Fruit fly (Drosophila melanogaster) whole organism, embryonic: ENCODE measurements around the gene CG42591.
A peak's percentile ranks its signal among the peaks of the same experiment; 100 is the strongest.

Source experiments
- Antp ChIP-seq: fragments of 200-800 bp; sonication (Bioruptor generic); optimal IDR thresholded peaks from 3 replicates; lab custom pipeline; 2016; ENCODE audit warnings: missing biosample characterization, missing genetic modification characterization
- Atf-2 ChIP-seq: fragments of 200-800 bp; sonication (Bioruptor generic); optimal IDR thresholded peaks from 2 replicates; lab custom pipeline; 2016; ENCODE audit warnings: missing biosample characterization, missing genetic modification characterization
- Atf6 ChIP-seq: fragments of 200-800 bp; sonication (Bioruptor generic); IDR thresholded peaks from 2 replicates; pipeline ENCODE4 v1.3.6; 2022; ENCODE audit warnings: missing biosample characterization, missing genetic modification characterization
- BtbVII ChIP-seq: fragments of 200-800 bp; sonication (Bioruptor generic); optimal IDR thresholded peaks from 3 replicates; lab custom pipeline; 2017; ENCODE audit warnings: missing biosample characterization, mild to moderate bottlenecking, missing genetic modification characterization
- CG11504 ChIP-seq: fragments of 200-800 bp; sonication (Bioruptor generic); optimal IDR thresholded peaks from 3 replicates; lab custom pipeline; 2019; ENCODE audit warnings: missing biosample characterization, mild to moderate bottlenecking, missing genetic modification characterization, moderate library complexity
- CG11560 ChIP-seq: fragments of 200-800 bp; sonication (Bioruptor generic); IDR thresholded peaks from 3 replicates; pipeline ENCODE4 v1.3.6; 2022; ENCODE audit warnings: missing biosample characterization, missing genetic modification characterization
- CG13424 ChIP-seq: fragments of 200-800 bp; sonication (Bioruptor generic); optimal IDR thresholded peaks from 2 replicates; lab custom pipeline; 2019; ENCODE audit warnings: missing biosample characterization, mild to moderate bottlenecking, missing genetic modification characterization, moderate library complexity
- CG14050 ChIP-seq: fragments of 200-800 bp; sonication (Bioruptor generic); IDR thresholded peaks from 3 replicates; pipeline ENCODE4 v1.3.6; 2022; ENCODE audit warnings: missing biosample characterization, missing genetic modification characterization
- CG15601 ChIP-seq: fragments of 200-800 bp; sonication (Bioruptor generic); optimal IDR thresholded peaks from 3 replicates; lab custom pipeline; 2019; ENCODE audit warnings: missing biosample characterization, mild to moderate bottlenecking, missing genetic modification characterization, moderate library complexity
- CG16779 ChIP-seq: fragments of 200-800 bp; sonication (Bioruptor generic); IDR thresholded peaks from 2 replicates; pipeline ENCODE4 v1.3.6; 2022; ENCODE audit warnings: missing biosample characterization, missing genetic modification characterization
- CG17612 ChIP-seq: fragments of 200-800 bp; sonication (Bioruptor generic); IDR thresholded peaks from 2 replicates; pipeline ENCODE4 v1.3.6; 2022; ENCODE audit warnings: missing biosample characterization, missing genetic modification characterization
- CG30020 ChIP-seq: fragments of 200-800 bp; optimal IDR thresholded peaks from 2 replicates; lab custom pipeline; 2019; ENCODE audit warnings: missing biosample characterization, mild to moderate bottlenecking, missing genetic modification characterization, moderate library complexity
- CG32772 ChIP-seq: fragments of 200-800 bp; sonication (Bioruptor generic); IDR thresholded peaks from 2 replicates; pipeline ENCODE4 v1.3.6; 2022; ENCODE audit warnings: missing biosample characterization, missing genetic modification characterization
- CG4282 ChIP-seq: fragments of 200-800 bp; sonication (Bioruptor generic); optimal IDR thresholded peaks from 2 replicates; lab custom pipeline; 2016; ENCODE audit warnings: missing biosample characterization, missing genetic modification characterization
- CG4328 ChIP-seq: fragments of 200-800 bp; sonication (Bioruptor generic); optimal IDR thresholded peaks from 3 replicates; lab custom pipeline; 2017; ENCODE audit warnings: missing biosample characterization, missing genetic modification reagents, missing genetic modification characterization
- CG4730 ChIP-seq: fragments of 200-800 bp; sonication (Bioruptor generic); IDR thresholded peaks from 2 replicates; pipeline ENCODE4 v1.3.6; 2022; ENCODE audit warnings: missing biosample characterization, missing genetic modification characterization
- CG4820 ChIP-seq: fragments of 200-800 bp; sonication (Bioruptor generic); optimal IDR thresholded peaks from 3 replicates; lab custom pipeline; 2016; ENCODE audit warnings: missing biosample characterization, missing genetic modification characterization
- CG6175 ChIP-seq: fragments of 200-800 bp; sonication (Bioruptor generic); IDR thresholded peaks from 3 replicates; pipeline ENCODE4 v1.3.6; 2022; ENCODE audit warnings: missing biosample characterization, missing genetic modification characterization
- CG6254 ChIP-seq: fragments of 200-800 bp; sonication (Bioruptor generic); optimal IDR thresholded peaks from 3 replicates; lab custom pipeline; 2017; ENCODE audit warnings: mild to moderate bottlenecking, missing biosample characterization, missing genetic modification reagents, missing genetic modification characterization
- CG6683 ChIP-seq: fragments of 200-800 bp; sonication (Bioruptor generic); optimal IDR thresholded peaks from 2 replicates; lab custom pipeline; 2017; ENCODE audit warnings: missing biosample characterization, mild to moderate bottlenecking, missing genetic modification characterization, missing genetic modification reagents
- CG7745 ChIP-seq: fragments of 200-800 bp; sonication (Bioruptor generic); optimal IDR thresholded peaks from 2 replicates; lab custom pipeline; 2018; ENCODE audit warnings: missing biosample characterization, mild to moderate bottlenecking, missing genetic modification characterization, moderate library complexity
- CG7839 ChIP-seq: fragments of 200-800 bp; sonication (Bioruptor generic); optimal IDR thresholded peaks from 3 replicates; lab custom pipeline; 2018; ENCODE audit warnings: missing biosample characterization, mild to moderate bottlenecking, missing genetic modification characterization, moderate library complexity
- CG8290 ChIP-seq, 3 experiments: fragments of 200-800 bp; sonication (Bioruptor generic); optimal IDR thresholded peaks; 2 replicates each; lab custom pipeline; 2016 to 2019; ENCODE audit warnings: missing biosample characterization in 3 of 3, missing genetic modification characterization in 3 of 3, mild to moderate bottlenecking in 2 of 3, moderate library complexity in 1 of 3
- CG8478 ChIP-seq: fragments of >200 bp; optimal IDR thresholded peaks from 2 replicates; lab custom pipeline; 2018
- CG9876 ChIP-seq: fragments of 200-800 bp; sonication (Bioruptor generic); optimal IDR thresholded peaks from 2 replicates; lab custom pipeline; 2016; ENCODE audit warnings: missing biosample characterization, missing genetic modification characterization
- Dfd ChIP-seq, 2 experiments: fragments of >200 bp; optimal IDR thresholded peaks; 2 replicates each; lab custom pipeline; 2017; ENCODE audit warnings: missing biosample characterization in 2 of 2, missing genetic modification characterization in 2 of 2
- Dip2 ChIP-seq: fragments of 200-800 bp; sonication (Bioruptor generic); IDR thresholded peaks from 2 replicates; pipeline ENCODE4 v1.3.6; 2022; ENCODE audit warnings: missing biosample characterization, missing genetic modification characterization
- Dll ChIP-seq: fragments of 200-800 bp; sonication (Bioruptor generic); IDR thresholded peaks from 4 replicates; pipeline ENCODE4 v1.3.6; 2022; ENCODE audit warnings: missing biosample characterization, missing genetic modification characterization; ENCODE audit not compliant: partially characterized antibody
- E2f2 ChIP-seq: fragments of 200-800 bp; sonication (Bioruptor generic); IDR thresholded peaks from 2 replicates; pipeline ENCODE4 v1.3.6; 2022; ENCODE audit warnings: missing biosample characterization, missing genetic modification characterization
- Ets97D ChIP-seq: fragments of 200-800 bp; sonication (Bioruptor generic); optimal IDR thresholded peaks from 3 replicates; lab custom pipeline; 2016; ENCODE audit warnings: missing biosample characterization, missing genetic modification characterization
- Fer3 ChIP-seq: fragments of 200-800 bp; sonication (Bioruptor generic); optimal IDR thresholded peaks from 2 replicates; lab custom pipeline; 2018; ENCODE audit warnings: missing biosample characterization, mild to moderate bottlenecking, missing genetic modification characterization, moderate library complexity
- Hr39 ChIP-seq: fragments of >200 bp; optimal IDR thresholded peaks from 2 replicates; lab custom pipeline; 2017
- Med ChIP-seq: fragments of 200-800 bp; sonication (Bioruptor generic); peaks from one replicate; lab custom pipeline; 2016; ENCODE audit warnings: missing biosample characterization, missing genetic modification characterization, mild to moderate bottlenecking, inconsistent platforms, moderate library complexity
- NC2β ChIP-seq: fragments of 200-800 bp; sonication (Bioruptor generic); optimal IDR thresholded peaks from 2 replicates; lab custom pipeline; 2016; ENCODE audit warnings: missing biosample characterization, missing genetic modification characterization
- Nf-YC ChIP-seq: fragments of 200-800 bp; optimal IDR thresholded peaks from 3 replicates; lab custom pipeline; 2019; ENCODE audit warnings: missing biosample characterization, mild to moderate bottlenecking, missing genetic modification characterization, moderate library complexity
- Xbp1 ChIP-seq: fragments of 200-800 bp; sonication (Bioruptor generic); optimal IDR thresholded peaks from 3 replicates; lab custom pipeline; 2016; ENCODE audit warnings: missing biosample characterization, mild to moderate bottlenecking, missing genetic modification characterization
- abd-A ChIP-seq: fragments of 200-800 bp; sonication (Bioruptor generic); optimal IDR thresholded peaks from 3 replicates; lab custom pipeline; 2019; ENCODE audit warnings: missing biosample characterization, mild to moderate bottlenecking, missing genetic modification characterization, moderate library complexity
- ara ChIP-seq: fragments of 200-800 bp; sonication (Bioruptor generic); IDR thresholded peaks from 2 replicates; pipeline ENCODE4 v1.3.6; 2022; ENCODE audit warnings: missing biosample characterization, missing genetic modification characterization
- br ChIP-seq: fragments of >200 bp; optimal IDR thresholded peaks from 2 replicates; lab custom pipeline; 2017
- bsh ChIP-seq, 2 experiments: fragments of 200-800 bp; sonication (Bioruptor generic); optimal IDR thresholded peaks; 2 replicates each; lab custom pipeline; 2017 to 2018; ENCODE audit warnings: mild to moderate bottlenecking in 2 of 2, missing biosample characterization in 2 of 2, missing genetic modification characterization in 2 of 2, moderate library complexity in 1 of 2
- btn ChIP-seq: fragments of 200-800 bp; sonication (Bioruptor generic); optimal IDR thresholded peaks from 2 replicates; lab custom pipeline; 2016; ENCODE audit warnings: missing biosample characterization, missing genetic modification characterization
- chinmo ChIP-seq: fragments of 200-800 bp; sonication (Bioruptor generic); IDR thresholded peaks from 4 replicates; pipeline ENCODE4 v1.3.6; 2022; ENCODE audit warnings: missing biosample characterization, missing genetic modification characterization; ENCODE audit not compliant: partially characterized antibody
- emc ChIP-seq: fragments of 200-800 bp; sonication (Bioruptor generic); optimal IDR thresholded peaks from 2 replicates; lab custom pipeline; 2016; ENCODE audit warnings: missing biosample characterization, missing genetic modification characterization
- eve ChIP-seq, 2 experiments: fragments of >200 bp; optimal IDR thresholded peaks; 2 replicates each; lab custom pipeline; 2017; ENCODE audit warnings: missing biosample characterization in 2 of 2, missing genetic modification characterization in 2 of 2
- kah ChIP-seq: fragments of 200-800 bp; sonication (Bioruptor generic); optimal IDR thresholded peaks from 2 replicates; lab custom pipeline; 2018; ENCODE audit warnings: missing biosample characterization, mild to moderate bottlenecking, missing genetic modification characterization
- mam ChIP-seq: fragments of 200-800 bp; sonication (Bioruptor generic); optimal IDR thresholded peaks from 3 replicates; lab custom pipeline; 2016; ENCODE audit warnings: missing biosample characterization, missing genetic modification characterization
- oc ChIP-seq: fragments of 200-800 bp; sonication (Bioruptor generic); optimal IDR thresholded peaks from 2 replicates; lab custom pipeline; 2018; ENCODE audit warnings: missing biosample characterization, mild to moderate bottlenecking, missing genetic modification characterization, moderate library complexity
- phol ChIP-seq: fragments of 200-800 bp; sonication (Bioruptor generic); optimal IDR thresholded peaks from 3 replicates; lab custom pipeline; 2018; ENCODE audit warnings: missing biosample characterization, mild to moderate bottlenecking, missing genetic modification characterization, moderate library complexity
- rib ChIP-seq: fragments of 200-800 bp; sonication (Bioruptor generic); IDR thresholded peaks from 2 replicates; pipeline ENCODE4 v1.3.6; 2022; ENCODE audit warnings: missing biosample characterization, missing genetic modification characterization
- sd ChIP-seq: fragments of 200-800 bp; sonication (Bioruptor generic); optimal IDR thresholded peaks from 3 replicates; lab custom pipeline; 2018; ENCODE audit warnings: missing biosample characterization, mild to moderate bottlenecking, missing genetic modification characterization, moderate library complexity
- vvl ChIP-seq: fragments of 200-800 bp; sonication (Bioruptor generic); IDR thresholded peaks from 2 replicates; pipeline ENCODE4 v1.3.6; 2022; ENCODE audit warnings: missing biosample characterization, missing genetic modification characterization

Gene CG42591

dm6 chr3L:8086218-8086617, 16.5 kb upstream of the CG42591 start:
- TF ChIP-seq chinmo (GFP tag; lab: Robert Waterston, UW), result 0 out of 4 replicates have a peak, but pooled peaks have one; percentile 74
- no peak for TF ChIP-seq mam
- no peak for TF ChIP-seq CG14050 (GFP tag; lab: Robert Waterston, UW)
- no peak for TF ChIP-seq CG11504
- 0 out of 2 replicates have a peak, but pooled peaks have one; percentile 25 for TF ChIP-seq vvl (GFP tag; lab: Robert Waterston, UW)
- TF ChIP-seq Med (GFP tag; lab: Kevin White, UChicago), result peak; percentile 41
- peak; percentile 69 for TF ChIP-seq sd (tag; lab: Kevin White, UChicago)
- TF ChIP-seq ara, result no peak
- peak; percentile 24 for TF ChIP-seq abd-A (tag; lab: Kevin White, UChicago)
- TF ChIP-seq CG11560 (tag; lab: Robert Waterston, UW), result no peak

DNA sequence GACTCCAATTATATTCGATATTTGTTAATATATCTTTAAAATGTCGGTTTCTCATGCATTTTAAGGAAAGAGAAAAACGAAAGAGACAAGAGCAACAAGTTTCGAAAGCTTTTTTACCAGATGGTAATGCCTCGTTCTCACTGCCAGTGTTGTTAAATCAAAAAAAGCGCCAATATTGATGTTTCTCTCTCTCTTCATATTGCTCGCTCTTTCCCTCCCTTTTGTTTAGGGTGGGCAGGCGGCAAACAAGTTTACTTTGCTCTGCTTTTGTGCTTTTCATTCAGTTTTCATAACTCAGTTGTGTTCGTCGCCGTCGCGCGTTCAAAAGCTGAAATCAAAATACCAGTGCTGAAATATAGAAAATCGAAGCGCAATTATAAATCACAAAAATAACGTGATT, 12.1 kb upstream of the CG42591 start:
- TF ChIP-seq CG11504 (no peak), CG7839 (tag; lab: Kevin White, UChicago) (peak; percentile 31), rib (peak; percentile 31; the same call in 1 of the 2 replicates), btn (GFP tag; lab: Kevin White, UChicago) (no peak), Ets97D (GFP tag; lab: Kevin White, UChicago) (peak; percentile 13), E2f2 (GFP tag; lab: Robert Waterston, UW) (peak; percentile 57), CG6175 (GFP tag; lab: Robert Waterston, UW) (no peak), Dll (peak; percentile 48; the same call in 1 of the 4 replicates), CG30020 (tag; lab: Kevin White, UChicago) (no peak), bsh (GFP tag; optimal IDR thresholded peaks at IDR 0.05; lab: Kevin White, UChicago) (peak in 1 of 2 experiments; percentile 20), br (lab: Kevin White, UChicago) (no peak), CG6254 (no peak), oc (peak; percentile 29), BtbVII (GFP tag; lab: Kevin White, UChicago) (peak; percentile 65), CG6683 (GFP tag; lab: Kevin White, UChicago) (no peak), CG16779 (GFP tag; lab: Robert Waterston, UW) (no peak), Dfd (GFP tag; optimal IDR thresholded peaks at IDR 0.05; lab: Kevin White, UChicago) (no peak), CG8290 (GFP tag; optimal IDR thresholded peaks at IDR 0.05; lab: Kevin White, UChicago) (peak; percentile 19), CG8290 (tag; optimal IDR thresholded peaks at IDR 0.05; lab: Kevin White, UChicago) (peak; percentile 38 to 71), CG7745 (tag; lab: Kevin White, UChicago) (no peak), CG17612 (GFP tag; lab: Robert Waterston, UW) (no peak), Nf-YC (tag; lab: Kevin White, UChicago) (peak; percentile 44), NC2β (GFP tag; lab: Kevin White, UChicago) (no peak), CG4730 (GFP tag; lab: Robert Waterston, UW) (no peak), phol (tag; lab: Kevin White, UChicago) (no peak), CG13424 (tag; lab: Kevin White, UChicago) (no peak), CG8478 (lab: Kevin White, UChicago) (no peak), CG9876 (no peak), CG4282 (GFP tag; lab: Kevin White, UChicago) (no peak), kah (GFP tag; lab: Kevin White, UChicago) (peak; percentile 33), Dip2 (GFP tag; lab: Robert Waterston, UW) (no peak), emc (GFP tag; lab: Kevin White, UChicago) (no peak), CG4820 (GFP tag; lab: Kevin White, UChicago) (no peak), CG32772 (GFP tag; lab: Robert Waterston, UW) (no peak), CG15601 (tag; lab: Kevin White, UChicago) (peak; percentile 10), Fer3 (tag; lab: Kevin White, UChicago) (peak; percentile 46), Antp (GFP tag; lab: Kevin White, UChicago) (no peak), eve (GFP tag; optimal IDR thresholded peaks at IDR 0.05; lab: Kevin White, UChicago) (peak in 1 of 2 experiments; percentile 60), CG4328 (peak; percentile 19), Hr39 (lab: Kevin White, UChicago) (no peak), Xbp1 (GFP tag; lab: Kevin White, UChicago) (no peak), Atf-2 (GFP tag; lab: Kevin White, UChicago) (no peak), Atf6 (peak; percentile 55; the same call in 1 of the 2 replicates)
